Worm (Caenorhabditis elegans): ENCODE results near the gene tsp-6.

The tsp-6 gene

ce11 chrX:2820148-2820547 lies at the start of gene tsp-6:
tsp-6 (plus strand) TSS chrX:2820448.
- TF ChIP-seq W03F9.2 (tag; optimal IDR thresholded peaks at IDR 0.05), result no peak
- TF ChIP-seq dao-5 (tag; optimal IDR thresholded peaks at IDR 0.05), result no peak
- TF ChIP-seq him-1 (tag; optimal IDR thresholded peaks at IDR 0.05), result no peak

ce11 chrX:2771742-2772141 lies 48.5 kb upstream of the tsp-6 start, which contains the start of gene cgef-1:
cgef-1 (plus strand) TSS chrX:2772042.
- no peak for TF ChIP-seq W03F9.2 (tag; optimal IDR thresholded peaks at IDR 0.05)
- no peak for TF ChIP-seq him-1 (tag; optimal IDR thresholded peaks at IDR 0.05)
- TF ChIP-seq dao-5 (tag; optimal IDR thresholded peaks at IDR 0.05), result no peak

- TF ChIP-seq W03F9.2 (tag; optimal IDR thresholded peaks at IDR 0.05), result no peak
- no peak for TF ChIP-seq dao-5 (tag; optimal IDR thresholded peaks at IDR 0.05)
- TF ChIP-seq him-1 (tag; optimal IDR thresholded peaks at IDR 0.05), result no peak
Measured at ce11 chrX:2776955-2777354, 43.3 kb upstream of the tsp-6 start.

ce11 chrX:2777973-2778372 lies 42.3 kb upstream of the tsp-6 start:
- TF ChIP-seq W03F9.2 (tag; optimal IDR thresholded peaks at IDR 0.05) (no peak), him-1 (tag; optimal IDR thresholded peaks at IDR 0.05) (no peak), dao-5 (tag; optimal IDR thresholded peaks at IDR 0.05) (no peak)

ce11 chrX:2793527-2793926 lies 26.7 kb upstream of the tsp-6 start:
- TF ChIP-seq him-1 (tag; optimal IDR thresholded peaks at IDR 0.05) (no peak), dao-5 (tag; optimal IDR thresholded peaks at IDR 0.05) (no peak), W03F9.2 (tag; optimal IDR thresholded peaks at IDR 0.05) (no peak)

ce11 chrX:2794324-2794723 lies 25.9 kb upstream of the tsp-6 start:
- TF ChIP-seq dao-5 (tag; optimal IDR thresholded peaks at IDR 0.05), result no peak
- TF ChIP-seq W03F9.2 (tag; optimal IDR thresholded peaks at IDR 0.05), result no peak
- no peak for TF ChIP-seq him-1 (tag; optimal IDR thresholded peaks at IDR 0.05)

- TF ChIP-seq him-1 (tag; optimal IDR thresholded peaks at IDR 0.05) (no peak), W03F9.2 (tag; optimal IDR thresholded peaks at IDR 0.05) (no peak), dao-5 (tag; optimal IDR thresholded peaks at IDR 0.05) (no peak)
Measured at ce11 chrX:2795054-2795453, 25.2 kb upstream of the tsp-6 start.

ce11 chrX:2802562-2803165 lies 17.6 kb upstream of the tsp-6 start, which contains the start of gene C14A11.2:
C14A11.2 (plus strand) TSS chrX:2803112.
- no peak for TF ChIP-seq W03F9.2 (tag; optimal IDR thresholded peaks at IDR 0.05)
- TF ChIP-seq dao-5 (tag; optimal IDR thresholded peaks at IDR 0.05), result no peak
- no peak for TF ChIP-seq him-1 (tag; optimal IDR thresholded peaks at IDR 0.05)

- no peak for TF ChIP-seq W03F9.2 (tag; optimal IDR thresholded peaks at IDR 0.05)
- no peak for TF ChIP-seq dao-5 (tag; optimal IDR thresholded peaks at IDR 0.05)
- TF ChIP-seq him-1 (tag; optimal IDR thresholded peaks at IDR 0.05), result no peak
Measured at ce11 chrX:2807390-2807789, 12.9 kb upstream of the tsp-6 start, which contains the start of gene C14A11.5. C14A11.5 (minus strand) TSS chrX:2807528.

ce11 chrX:2809611-2810010 lies 10.6 kb upstream of the tsp-6 start, which contains the start of gene C14A11.9:
C14A11.9 (minus strand) TSS chrX:2809637.
- TF ChIP-seq him-1 (tag; optimal IDR thresholded peaks at IDR 0.05) (peak; percentile 96), W03F9.2 (tag; optimal IDR thresholded peaks at IDR 0.05) (peak; percentile 74), dao-5 (tag; optimal IDR thresholded peaks at IDR 0.05) (no peak)

- no peak for TF ChIP-seq him-1 (tag; optimal IDR thresholded peaks at IDR 0.05)
- TF ChIP-seq dao-5 (tag; optimal IDR thresholded peaks at IDR 0.05), result no peak
- TF ChIP-seq W03F9.2 (tag; optimal IDR thresholded peaks at IDR 0.05), result no peak
Measured at ce11 chrX:2814097-2814720, 6.0 kb upstream of the tsp-6 start, which contains the start of gene C14A11.6. C14A11.6 (minus strand) TSS chrX:2814147.

- TF ChIP-seq him-1 (tag; optimal IDR thresholded peaks at IDR 0.05) (no peak), dao-5 (tag; optimal IDR thresholded peaks at IDR 0.05) (no peak), W03F9.2 (tag; optimal IDR thresholded peaks at IDR 0.05) (no peak)
Measured at ce11 chrX:2818899-2819298, 1.3 kb upstream of the tsp-6 start.

ce11 chrX:2819747-2820146 lies 501 bp upstream of the tsp-6 start:
- TF ChIP-seq him-1 (tag; optimal IDR thresholded peaks at IDR 0.05) (no peak), W03F9.2 (tag; optimal IDR thresholded peaks at IDR 0.05) (no peak), dao-5 (tag; optimal IDR thresholded peaks at IDR 0.05) (no peak)

ce11 chrX:2826337-2826736 lies 6.1 kb downstream of the tsp-6 start:
- TF ChIP-seq dao-5 (tag; optimal IDR thresholded peaks at IDR 0.05) (no peak), him-1 (tag; optimal IDR thresholded peaks at IDR 0.05) (no peak), W03F9.2 (tag; optimal IDR thresholded peaks at IDR 0.05) (no peak)

Measured in whole organism, L4/young adult.